Worm (Caenorhabditis elegans) whole organism, late embryonic: ENCODE data around the gene hlh-28.
"Not testable (repeated sequence)": the region's sequence is repeated elsewhere in the genome, so short reads cannot be mapped to it uniquely, and the experiment has no call there.

Experiments
- C08G9.2 ChIP-seq: sonication (generic microtip); optimal IDR thresholded peaks from 2 replicates; lab custom pipeline; 2016; ENCODE audit warnings: mild to moderate bottlenecking, missing genetic modification characterization, moderate library complexity, missing compliant biosample characterization
- C38D4.7 ChIP-seq: fragments of 200-800 bp; sonication (Bioruptor generic); optimal IDR thresholded peaks from 2 replicates; lab custom pipeline; 2018; ENCODE audit warnings: mild to moderate bottlenecking, missing genetic modification characterization, moderate library complexity, missing compliant biosample characterization
- F13H6.1 ChIP-seq: sonication (generic microtip); optimal IDR thresholded peaks from 2 replicates; lab custom pipeline; 2016; ENCODE audit warnings: missing genetic modification characterization, missing compliant biosample characterization
- K09A11.1 ChIP-seq: sonication (generic microtip); optimal IDR thresholded peaks from 2 replicates; lab custom pipeline; 2017; ENCODE audit warnings: antibody characterized with exemption, mild to moderate bottlenecking, missing genetic modification characterization, missing compliant biosample characterization; ENCODE audit not compliant: insufficient read depth
- T23F11.4 ChIP-seq: fragments of 200-800 bp; sonication (Bioruptor generic); optimal IDR thresholded peaks from 2 replicates; lab custom pipeline; 2018; ENCODE audit warnings: mild to moderate bottlenecking, missing genetic modification characterization, missing compliant biosample characterization
- Y22D7AL.16 ChIP-seq: sonication (generic microtip); optimal IDR thresholded peaks from 2 replicates; lab custom pipeline; 2016; ENCODE audit warnings: missing genetic modification characterization, missing compliant biosample characterization
- ahr-1 ChIP-seq: sonication (generic microtip); optimal IDR thresholded peaks from 2 replicates; lab custom pipeline; 2016; ENCODE audit warnings: missing genetic modification characterization, missing compliant biosample characterization
- ceh-14 ChIP-seq: sonication (generic microtip); optimal IDR thresholded peaks from 2 replicates; lab custom pipeline; 2016; ENCODE audit warnings: missing genotype, missing genetic modification characterization, missing compliant biosample characterization
- ceh-18 ChIP-seq: sonication (generic microtip); optimal IDR thresholded peaks from 2 replicates; lab custom pipeline; 2016; ENCODE audit warnings: missing genetic modification characterization, missing compliant biosample characterization
- ceh-19 ChIP-seq: fragments of 200-800 bp; sonication (Bioruptor generic); optimal IDR thresholded peaks from 2 replicates; lab custom pipeline; 2018; ENCODE audit warnings: mild to moderate bottlenecking, missing genetic modification characterization, missing compliant biosample characterization
- ceh-22 ChIP-seq: sonication (generic microtip); optimal IDR thresholded peaks from 2 replicates; lab custom pipeline; 2017; ENCODE audit warnings: missing biosample characterization, missing genetic modification characterization
- ceh-31 ChIP-seq: sonication (generic microtip); optimal IDR thresholded peaks from 2 replicates; lab custom pipeline; 2016; ENCODE audit warnings: missing genetic modification characterization, missing compliant biosample characterization
- ceh-34 ChIP-seq: sonication (generic microtip); optimal IDR thresholded peaks from 2 replicates; lab custom pipeline; 2016; ENCODE audit warnings: mild to moderate bottlenecking, missing genetic modification characterization, missing compliant biosample characterization
- ceh-45 ChIP-seq: fragments of 200-800 bp; sonication (Bioruptor generic); IDR thresholded peaks from 2 replicates; pipeline ENCODE4 v1.3.6; 2022; ENCODE audit warnings: missing genetic modification reagents, missing genetic modification characterization, missing compliant biosample characterization
- ceh-48 ChIP-seq: sonication (generic microtip); optimal IDR thresholded peaks from 2 replicates; lab custom pipeline; 2016; ENCODE audit warnings: missing genetic modification characterization, inconsistent platforms, missing compliant biosample characterization
- ceh-6 ChIP-seq: fragments of 200-800 bp; sonication (Bioruptor generic); optimal IDR thresholded peaks from 2 replicates; lab custom pipeline; 2018; ENCODE audit warnings: mild to moderate bottlenecking, missing genetic modification characterization, missing compliant biosample characterization
- ceh-9 ChIP-seq: sonication (generic microtip); optimal IDR thresholded peaks from 2 replicates; lab custom pipeline; 2016; ENCODE audit warnings: mild to moderate bottlenecking, missing genetic modification characterization, inconsistent platforms, missing compliant biosample characterization
- che-1 ChIP-seq: sonication (generic microtip); optimal IDR thresholded peaks from 2 replicates; lab custom pipeline; 2016; ENCODE audit warnings: mild to moderate bottlenecking, missing genetic modification characterization, missing compliant biosample characterization
- dve-1 ChIP-seq: sonication (generic microtip); optimal IDR thresholded peaks from 2 replicates; lab custom pipeline; 2017; ENCODE audit warnings: antibody characterized with exemption, mild to moderate bottlenecking, missing genetic modification characterization, missing compliant biosample characterization
- elt-2 ChIP-seq: sonication (generic microtip); optimal IDR thresholded peaks from 2 replicates; lab custom pipeline; 2016; ENCODE audit warnings: missing genetic modification reagents, missing genetic modification characterization, missing compliant biosample characterization
- ets-4 ChIP-seq: sonication (generic microtip); optimal IDR thresholded peaks from 2 replicates; lab custom pipeline; 2016; ENCODE audit warnings: missing genetic modification characterization, missing compliant biosample characterization
- fkh-6 ChIP-seq: sonication (generic microtip); optimal IDR thresholded peaks from 2 replicates; lab custom pipeline; 2016; ENCODE audit warnings: missing genetic modification characterization, missing compliant biosample characterization
- hlh-15 ChIP-seq: sonication (generic microtip); optimal IDR thresholded peaks from 2 replicates; lab custom pipeline; 2016; ENCODE audit warnings: missing genetic modification characterization, missing compliant biosample characterization
- hlh-30 ChIP-seq: sonication (generic microtip); optimal IDR thresholded peaks from 2 replicates; lab custom pipeline; 2017; ENCODE audit warnings: antibody characterized with exemption, missing genetic modification characterization, missing compliant biosample characterization; ENCODE audit not compliant: insufficient read depth
- hlh-8 ChIP-seq: sonication (generic microtip); optimal IDR thresholded peaks from 2 replicates; lab custom pipeline; 2016; ENCODE audit warnings: missing genotype, missing genetic modification characterization, missing compliant biosample characterization
- lin-11 ChIP-seq: fragments of 200-800 bp; sonication (Bioruptor generic); optimal IDR thresholded peaks from 2 replicates; lab custom pipeline; 2018; ENCODE audit warnings: mild to moderate bottlenecking, missing genetic modification characterization, missing compliant biosample characterization
- mec-3 ChIP-seq: sonication (generic microtip); optimal IDR thresholded peaks from 2 replicates; lab custom pipeline; 2016; ENCODE audit warnings: borderline replicate concordance, missing genetic modification characterization, missing compliant biosample characterization
- nfya-1 ChIP-seq: sonication (generic microtip); optimal IDR thresholded peaks from 2 replicates; lab custom pipeline; 2017; ENCODE audit warnings: missing genetic modification characterization, mild to moderate bottlenecking, missing compliant biosample characterization, antibody characterized with exemption, moderate library complexity
- odd-2 ChIP-seq: sonication (generic microtip); optimal IDR thresholded peaks from 2 replicates; lab custom pipeline; 2017; ENCODE audit warnings: antibody characterized with exemption, mild to moderate bottlenecking, missing genetic modification characterization, missing compliant biosample characterization
- pag-3 ChIP-seq: sonication (generic microtip); optimal IDR thresholded peaks from 2 replicates; lab custom pipeline; 2016; ENCODE audit warnings: missing compliant biosample characterization, missing genetic modification characterization, borderline replicate concordance
- pha-2 ChIP-seq: sonication (generic microtip); optimal IDR thresholded peaks from 2 replicates; lab custom pipeline; 2017; ENCODE audit warnings: mild to moderate bottlenecking, missing genetic modification characterization, missing compliant biosample characterization
- pha-4 ChIP-seq: fragments of 150-350 bp; optimal IDR thresholded peaks from 2 replicates; lab custom pipeline; 2018; ENCODE audit warnings: missing biosample characterization, missing genetic modification reagents, missing genetic modification characterization
- pqm-1 ChIP-seq: sonication (generic microtip); optimal IDR thresholded peaks from 2 replicates; lab custom pipeline; 2016; ENCODE audit warnings: missing genetic modification characterization, missing compliant biosample characterization
- pros-1 ChIP-seq: fragments of 150-350 bp; optimal IDR thresholded peaks from 2 replicates; lab custom pipeline; 2014; ENCODE audit warnings: missing biosample characterization, missing genetic modification reagents, missing genetic modification characterization
- ref-2 ChIP-seq: sonication (generic microtip); optimal IDR thresholded peaks from 2 replicates; lab custom pipeline; 2016; ENCODE audit warnings: missing genetic modification characterization, missing compliant biosample characterization
- rnt-1 ChIP-seq: sonication (generic microtip); optimal IDR thresholded peaks from 2 replicates; lab custom pipeline; 2016; ENCODE audit warnings: missing genetic modification characterization, missing compliant biosample characterization
- sdc-2 ChIP-seq: sonication (generic microtip); optimal IDR thresholded peaks from 2 replicates; lab custom pipeline; 2016; ENCODE audit warnings: missing genotype, missing genetic modification characterization, missing compliant biosample characterization
- sox-2 ChIP-seq: fragments of 200-800 bp; sonication (Bioruptor generic); IDR thresholded peaks from 2 replicates; pipeline ENCODE4 v1.3.6; 2022; ENCODE audit warnings: missing genetic modification reagents, missing genetic modification characterization, missing compliant biosample characterization
- sox-4 ChIP-seq: sonication (generic microtip); optimal IDR thresholded peaks from 2 replicates; lab custom pipeline; 2017; ENCODE audit warnings: mild to moderate bottlenecking, missing genetic modification characterization, inconsistent platforms, missing compliant biosample characterization
- syd-9 ChIP-seq: sonication (generic microtip); optimal IDR thresholded peaks from 2 replicates; lab custom pipeline; 2016; ENCODE audit warnings: mild to moderate bottlenecking, missing genetic modification characterization, moderate library complexity, missing compliant biosample characterization
- tbx-2 ChIP-seq: sonication (generic microtip); optimal IDR thresholded peaks from 2 replicates; lab custom pipeline; 2016; ENCODE audit warnings: missing genetic modification characterization, missing compliant biosample characterization
- unc-42 ChIP-seq: sonication (generic microtip); optimal IDR thresholded peaks from 2 replicates; lab custom pipeline; 2016; ENCODE audit warnings: missing genotype, missing genetic modification characterization, missing compliant biosample characterization
- unc-55 ChIP-seq: sonication (generic microtip); optimal IDR thresholded peaks from 2 replicates; lab custom pipeline; 2017; ENCODE audit warnings: missing biosample characterization, missing genetic modification reagents, missing genetic modification characterization

Gene hlh-28

DNA sequence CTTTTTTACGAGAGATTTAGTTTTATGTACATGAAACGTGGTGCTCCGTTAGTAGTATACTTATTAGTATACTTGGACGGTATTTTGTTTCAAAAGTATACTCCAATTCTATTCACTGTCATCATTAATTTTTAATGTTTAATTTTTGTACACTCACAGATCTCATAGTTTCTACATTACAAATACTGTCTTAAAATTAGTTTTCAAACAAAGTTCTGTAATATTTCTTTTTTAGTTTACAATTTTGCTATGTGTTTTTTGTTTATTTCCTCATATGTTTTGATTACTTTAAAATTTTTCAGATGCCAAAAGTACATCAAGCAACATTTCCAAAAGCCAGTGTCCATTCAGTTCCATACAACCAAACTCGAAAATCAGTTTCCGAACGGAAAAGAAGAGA is at the start of gene hlh-28:
hlh-28 (plus strand) TSS at position 301 of the 400 bp plus-strand sequence.
- TF ChIP-seq odd-2 (tag; lab: Kevin White, UChicago); T23F11.4 (GFP tag; lab: Kevin White, UChicago); rnt-1 (tag; lab: Kevin White, UChicago): not testable (repeated sequence)

DNA sequence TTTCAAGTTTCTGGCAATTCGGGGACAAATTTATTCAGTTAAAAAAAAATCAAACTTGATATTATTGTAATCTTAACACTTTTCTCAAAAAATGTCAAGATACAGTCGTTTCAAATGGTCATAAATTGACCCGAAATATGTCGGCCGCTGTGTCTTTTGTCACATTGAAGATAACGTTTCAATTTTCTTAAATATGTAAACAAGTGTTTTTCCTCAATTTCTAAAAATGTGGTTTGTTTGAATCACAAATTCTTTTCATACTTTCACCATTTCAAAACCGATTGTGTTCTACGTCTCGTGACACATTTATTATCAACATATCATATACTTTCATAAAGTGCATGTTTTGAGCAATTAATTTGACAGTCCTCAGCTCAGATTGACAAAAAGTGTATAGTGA is 48.6 kb upstream of the hlh-28 start:
- TF ChIP-seq sox-4 (tag; lab: Kevin White, UChicago), result no peak
- no peak for TF ChIP-seq ceh-31 (tag; lab: Kevin White, UChicago)
- TF ChIP-seq ceh-45, result no peak
- no peak for TF ChIP-seq ceh-9 (tag; lab: Kevin White, UChicago)
- no peak for TF ChIP-seq elt-2 (tag; lab: Kevin White, UChicago)
- no peak for TF ChIP-seq mec-3
- no peak for TF ChIP-seq ceh-14
- TF ChIP-seq C38D4.7 (GFP tag; lab: Kevin White, UChicago), result no peak
- no peak for TF ChIP-seq ceh-6 (GFP tag; lab: Kevin White, UChicago)
- TF ChIP-seq sox-2 (GFP tag; lab: Robert Waterston, UW), result no peak
- TF ChIP-seq hlh-15 (tag; lab: Kevin White, UChicago), result no peak
- TF ChIP-seq fkh-6, result no peak
- no peak for TF ChIP-seq ahr-1 (tag; lab: Kevin White, UChicago)

DNA sequence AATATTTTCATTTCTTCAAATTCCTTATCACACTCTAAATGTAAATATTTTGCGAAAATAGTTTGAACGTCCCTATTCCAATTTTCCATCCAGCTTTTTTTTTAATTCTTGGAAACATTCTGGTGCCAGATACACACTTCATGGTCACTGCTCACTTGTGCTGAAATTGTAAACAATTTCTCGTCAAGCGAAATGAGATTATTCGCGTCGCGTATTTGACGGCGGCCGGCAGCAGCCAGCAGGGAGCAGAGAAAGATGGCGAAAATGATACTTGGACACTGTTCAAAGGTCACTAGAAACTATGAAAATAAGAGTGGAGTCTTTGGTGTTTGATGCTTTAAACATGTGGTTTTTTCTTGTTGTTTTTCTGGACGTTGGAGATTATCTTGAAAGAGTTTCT is 46.4 kb upstream of the hlh-28 start:
- no peak for TF ChIP-seq che-1 (tag; lab: Kevin White, UChicago)
- peak; percentile 34 for TF ChIP-seq unc-42 (tag; lab: Kevin White, UChicago)
- TF ChIP-seq, all 69 proteins: peak for 1

DNA sequence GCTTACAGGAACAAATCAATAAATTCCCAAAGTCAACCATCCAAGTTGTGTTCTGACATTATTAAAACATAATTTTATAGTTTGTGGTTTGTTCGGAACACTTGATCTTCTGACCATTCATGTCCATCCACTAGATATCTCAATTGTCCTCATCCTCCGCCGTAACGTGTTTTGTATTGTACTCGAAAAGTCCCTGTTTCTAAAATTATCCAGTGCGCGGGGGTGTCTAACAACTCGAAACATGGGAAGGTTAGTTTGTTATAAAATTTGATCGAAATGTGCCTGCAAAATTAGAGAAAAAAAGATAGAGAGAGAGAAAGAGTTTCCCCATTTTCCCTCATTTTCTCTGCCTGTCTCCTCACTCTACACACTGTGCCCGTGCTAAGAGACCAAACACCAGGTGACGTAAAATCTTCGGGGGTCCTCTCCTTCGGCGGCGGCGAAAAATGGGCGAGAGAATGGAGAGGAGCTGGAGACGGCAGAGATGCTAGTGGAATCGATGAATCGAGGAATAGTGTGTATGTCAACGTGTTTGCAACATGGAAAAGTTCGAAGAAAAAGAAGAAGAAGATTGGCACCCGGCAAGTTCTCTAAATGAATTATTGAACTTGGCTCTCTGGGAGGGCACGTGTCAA is 45.2 kb upstream of the hlh-28 start:
- TF ChIP-seq lin-11 (tag; lab: Kevin White, UChicago), result no peak
- TF ChIP-seq Y22D7AL.16 (tag; lab: Kevin White, UChicago), result no peak
- peak; percentile 33 for TF ChIP-seq ceh-48
- peak; percentile 14 for TF ChIP-seq ceh-19 (GFP tag; lab: Kevin White, UChicago)
- TF ChIP-seq nfya-1, result peak; percentile 79
- TF ChIP-seq ets-4, result peak; percentile 41
- peak; percentile 53 for TF ChIP-seq hlh-30
- peak; percentile 93 for TF ChIP-seq unc-55 (GFP tag; lab: Kevin White, UChicago)
- TF ChIP-seq ceh-14, result peak; percentile 56
- peak; percentile 57 for TF ChIP-seq ceh-34 (tag; lab: Kevin White, UChicago)
- no peak for TF ChIP-seq syd-9
- peak; percentile 87 for TF ChIP-seq F13H6.1 (tag; lab: Kevin White, UChicago)
- TF ChIP-seq sdc-2 (tag; lab: Kevin White, UChicago), result peak; percentile 66
- peak; percentile 16 for TF ChIP-seq pqm-1 (tag; lab: Kevin White, UChicago)
- no peak for TF ChIP-seq ceh-22
- TF ChIP-seq pros-1 (tag; lab: Kevin White, UChicago), result peak; percentile 27
- no peak for TF ChIP-seq odd-2 (tag; lab: Kevin White, UChicago)
- TF ChIP-seq pha-4, result no peak
- peak; percentile 12 for TF ChIP-seq pag-3
- peak; percentile 16 for TF ChIP-seq K09A11.1 (tag; lab: Kevin White, UChicago)
- peak; percentile 83 for TF ChIP-seq tbx-2 (tag; lab: Kevin White, UChicago)
- TF ChIP-seq rnt-1 (tag; lab: Kevin White, UChicago), result peak; percentile 88
- TF ChIP-seq dve-1 (tag; lab: Kevin White, UChicago), result peak; percentile 36
- TF ChIP-seq pha-2, result peak; percentile 20
- TF ChIP-seq elt-2 (tag; lab: Kevin White, UChicago), result peak; percentile 6
- TF ChIP-seq C08G9.2 (tag; lab: Kevin White, UChicago), result peak; percentile 15
- TF ChIP-seq hlh-8, result peak; percentile 75
- peak; percentile 62 for TF ChIP-seq ref-2 (tag; lab: Kevin White, UChicago)
- peak; percentile 98 for TF ChIP-seq ceh-18 (tag; lab: Kevin White, UChicago)
- no peak for TF ChIP-seq C38D4.7 (GFP tag; lab: Kevin White, UChicago)
- TF ChIP-seq unc-42 (tag; lab: Kevin White, UChicago), result peak; percentile 86
- TF ChIP-seq ceh-31 (tag; lab: Kevin White, UChicago), result peak; percentile 83
